Fruit fly (Drosophila melanogaster) whole organism, adult: Measurements from ENCODE around the gene CG6136.

Source experiments
- CG11617 ChIP-seq: fragments of 200-800 bp; sonication (Bioruptor generic); optimal IDR thresholded peaks from 2 replicates; lab custom pipeline; 2017; ENCODE audit warnings: mild to moderate bottlenecking, missing biosample characterization, missing genetic modification reagents, missing genetic modification characterization
- CG12768 ChIP-seq: fragments of 200-800 bp; sonication (Bioruptor generic); optimal IDR thresholded peaks from 2 replicates; lab custom pipeline; 2017; ENCODE audit warnings: missing biosample characterization, missing genetic modification characterization, mild to moderate bottlenecking, moderate library complexity, missing genetic modification reagents
- CG14711 ChIP-seq: fragments of 200-800 bp; sonication (Bioruptor generic); optimal IDR thresholded peaks from 2 replicates; lab custom pipeline; 2018; ENCODE audit warnings: missing biosample characterization, mild to moderate bottlenecking, missing genetic modification characterization, moderate library complexity
- CG1620 ChIP-seq: fragments of 200-800 bp; sonication (Bioruptor generic); optimal IDR thresholded peaks from 2 replicates; lab custom pipeline; 2016; ENCODE audit warnings: missing biosample characterization, missing genetic modification characterization
- CG33017 ChIP-seq: fragments of 200-800 bp; sonication (Bioruptor generic); optimal IDR thresholded peaks from 2 replicates; lab custom pipeline; 2018; ENCODE audit warnings: missing biosample characterization, mild to moderate bottlenecking, missing genetic modification characterization, moderate library complexity
- CG5204 ChIP-seq: fragments of 200-800 bp; sonication (Bioruptor generic); optimal IDR thresholded peaks from 2 replicates; lab custom pipeline; 2016; ENCODE audit warnings: missing biosample characterization, missing genetic modification characterization
- CG7045 ChIP-seq: fragments of 200-800 bp; sonication (Bioruptor generic); optimal IDR thresholded peaks from 2 replicates; lab custom pipeline; 2017; ENCODE audit warnings: missing biosample characterization, mild to moderate bottlenecking, missing genetic modification characterization
- CG7101 ChIP-seq: fragments of 200-800 bp; sonication (Bioruptor generic); optimal IDR thresholded peaks from 2 replicates; lab custom pipeline; 2018; ENCODE audit warnings: missing biosample characterization, mild to moderate bottlenecking, missing genetic modification characterization, moderate library complexity
- Clk ChIP-seq: fragments of 200-800 bp; sonication (Bioruptor generic); optimal IDR thresholded peaks from 2 replicates; lab custom pipeline; 2017; ENCODE audit warnings: missing biosample characterization, missing genetic modification characterization
- Crg-1 ChIP-seq: fragments of 200-800 bp; sonication (Bioruptor generic); optimal IDR thresholded peaks from 2 replicates; lab custom pipeline; 2016; ENCODE audit warnings: missing biosample characterization, missing genetic modification characterization
- Hr96 ChIP-seq: fragments of 200-800 bp; sonication (Bioruptor generic); optimal IDR thresholded peaks from 2 replicates; lab custom pipeline; 2016; ENCODE audit warnings: missing biosample characterization, missing genetic modification characterization
- Mnt ChIP-seq: fragments of 200-800 bp; sonication (Bioruptor generic); optimal IDR thresholded peaks from 2 replicates; lab custom pipeline; 2016; ENCODE audit warnings: missing biosample characterization, mild to moderate bottlenecking, missing genetic modification characterization
- bab1 ChIP-seq: fragments of 200-800 bp; sonication (Bioruptor generic); optimal IDR thresholded peaks from 3 replicates; lab custom pipeline; 2019; ENCODE audit warnings: missing biosample characterization, mild to moderate bottlenecking, missing genetic modification characterization, moderate library complexity
- cic ChIP-seq: fragments of 200-800 bp; sonication (Bioruptor generic); optimal IDR thresholded peaks from 2 replicates; lab custom pipeline; 2017; ENCODE audit warnings: missing biosample characterization, mild to moderate bottlenecking, missing genetic modification characterization, moderate library complexity
- cnc ChIP-seq, 2 experiments: fragments of >200 bp; optimal IDR thresholded peaks; 2 replicates each; lab custom pipeline; 2017
- kay ChIP-seq: fragments of 200-800 bp; sonication (Bioruptor generic); peaks from one replicate; lab custom pipeline; 2016; ENCODE audit warnings: missing biosample characterization, missing genetic modification characterization, borderline replicate concordance
- ovo ChIP-seq: fragments of 200-800 bp; sonication (Bioruptor generic); optimal IDR thresholded peaks from 2 replicates; lab custom pipeline; 2016; ENCODE audit warnings: missing biosample characterization, missing genetic modification characterization
- pad ChIP-seq: fragments of 200-800 bp; sonication (Bioruptor generic); optimal IDR thresholded peaks from 3 replicates; lab custom pipeline; 2017; ENCODE audit warnings: missing biosample characterization, missing genetic modification characterization, mild to moderate bottlenecking, moderate library complexity, missing genetic modification reagents
- tj ChIP-seq: fragments of 200-800 bp; sonication (Bioruptor generic); optimal IDR thresholded peaks from 3 replicates; lab custom pipeline; 2017; ENCODE audit warnings: missing biosample characterization, mild to moderate bottlenecking, missing genetic modification characterization, moderate library complexity
- toe ChIP-seq: fragments of 200-800 bp; sonication (Bioruptor generic); optimal IDR thresholded peaks from 2 replicates; lab custom pipeline; 2016; ENCODE audit warnings: missing biosample characterization, missing genetic modification characterization

Gene CG6136

dm6 chr3R:15371833-15372232 lies at the start of gene CG6136, which contains the start of gene Ccm3:
TSS of gene CG6136 (minus strand) at chr3R:15372212.
TSS of gene Ccm3 (plus strand) at chr3R:15371957.
- peak; percentile 72 for TF ChIP-seq Hr96 (GFP tag; lab: Kevin White, UChicago)
- peak; percentile 42 for TF ChIP-seq CG7045 (GFP tag; lab: Kevin White, UChicago)
- TF ChIP-seq Clk: peak; percentile 37
- peak; percentile 31 for TF ChIP-seq CG11617 (GFP tag; lab: Kevin White, UChicago)
- peak; percentile 66 for TF ChIP-seq bab1 (GFP tag; lab: Kevin White, UChicago)
- peak; percentile 53 for TF ChIP-seq CG33017 (tag; lab: Kevin White, UChicago)
- TF ChIP-seq CG1620 (GFP tag; lab: Kevin White, UChicago): peak; percentile 38
- TF ChIP-seq Crg-1 (GFP tag; lab: Kevin White, UChicago): peak; percentile 85
- peak; percentile 69 for TF ChIP-seq CG12768 (GFP tag; lab: Kevin White, UChicago)
- TF ChIP-seq CG7101: peak; percentile 78
- TF ChIP-seq CG5204: no peak
- TF ChIP-seq kay (GFP tag; lab: Kevin White, UChicago): no peak
- peak; percentile 38 for TF ChIP-seq CG14711 (tag; lab: Kevin White, UChicago)
- TF ChIP-seq tj: no peak
- peak; percentile 32 for TF ChIP-seq toe (GFP tag; lab: Kevin White, UChicago)
- TF ChIP-seq cic (GFP tag; lab: Kevin White, UChicago): peak; percentile 45
- TF ChIP-seq pad: peak; percentile 70
- TF ChIP-seq cnc (optimal IDR thresholded peaks at IDR 0.05; lab: Kevin White, UChicago): no peak
- TF ChIP-seq ovo (GFP tag; lab: Kevin White, UChicago): peak; percentile 49
- peak; percentile 73 for TF ChIP-seq Mnt (GFP tag; lab: Kevin White, UChicago)

dm6 chr3R:15420375-15420931 lies 48.4 kb upstream of the CG6136 start:
- TF ChIP-seq ovo (GFP tag; lab: Kevin White, UChicago): no peak
- no peak for TF ChIP-seq kay (GFP tag; lab: Kevin White, UChicago)
- TF ChIP-seq CG7101: no peak
- TF ChIP-seq Hr96 (GFP tag; lab: Kevin White, UChicago): no peak

dm6 chr3R:15418824-15419530 lies 47.0 kb upstream of the CG6136 start:
- TF ChIP-seq CG12768 (GFP tag; lab: Kevin White, UChicago): no peak
- no peak for TF ChIP-seq CG14711 (tag; lab: Kevin White, UChicago)
- no peak for TF ChIP-seq CG7045 (GFP tag; lab: Kevin White, UChicago)
- peak; percentile 11 for TF ChIP-seq CG7101
- peak; percentile 0 for TF ChIP-seq CG11617 (GFP tag; lab: Kevin White, UChicago)
- TF ChIP-seq Clk: no peak
- no peak for TF ChIP-seq tj

dm6 chr3R:15417761-15418754 lies 46.0 kb upstream of the CG6136 start:
- TF ChIP-seq cnc (optimal IDR thresholded peaks at IDR 0.05; lab: Kevin White, UChicago) (no peak), ovo (GFP tag; lab: Kevin White, UChicago) (no peak), Crg-1 (GFP tag; lab: Kevin White, UChicago) (no peak), CG7101 (no peak), cic (GFP tag; lab: Kevin White, UChicago) (no peak)

dm6 chr3R:15414936-15415601 lies 43.1 kb upstream of the CG6136 start:
- TF ChIP-seq tj: no peak
- TF ChIP-seq CG7045 (GFP tag; lab: Kevin White, UChicago): no peak
- no peak for TF ChIP-seq CG1620 (GFP tag; lab: Kevin White, UChicago)
- TF ChIP-seq kay (GFP tag; lab: Kevin White, UChicago): no peak
- TF ChIP-seq toe (GFP tag; lab: Kevin White, UChicago): no peak
- TF ChIP-seq CG12768 (GFP tag; lab: Kevin White, UChicago): no peak
- no peak for TF ChIP-seq cic (GFP tag; lab: Kevin White, UChicago)
- no peak for TF ChIP-seq CG5204
- no peak for TF ChIP-seq Clk
- no peak for TF ChIP-seq bab1 (GFP tag; lab: Kevin White, UChicago)
- no peak for TF ChIP-seq CG7101
- TF ChIP-seq Hr96 (GFP tag; lab: Kevin White, UChicago): no peak
